Worm (Caenorhabditis elegans) whole organism, L3 larva: ENCODE data around the gene grk-2.

Experiments used
- ceh-16 ChIP-seq: sonication (generic microtip); optimal IDR thresholded peaks from 2 replicates; lab custom pipeline; 2017; ENCODE audit warnings: missing biosample characterization, missing genetic modification characterization
- ceh-82 ChIP-seq: fragments of 150-350 bp; optimal IDR thresholded peaks from 2 replicates; lab custom pipeline; 2014; ENCODE audit warnings: missing biosample characterization, missing genetic modification characterization
- ceh-9 ChIP-seq: sonication (generic microtip); optimal IDR thresholded peaks from 2 replicates; lab custom pipeline; 2018; ENCODE audit warnings: missing biosample characterization, missing genetic modification characterization
- egl-27 ChIP-seq: sonication (generic microtip); optimal IDR thresholded peaks from 4 replicates; lab custom pipeline; 2017; ENCODE audit warnings: missing biosample characterization, missing genetic modification reagents, missing genetic modification characterization
- elt-1 ChIP-seq: fragments of 150-350 bp; optimal IDR thresholded peaks from 2 replicates; lab custom pipeline; 2014; ENCODE audit warnings: missing biosample characterization, missing genetic modification characterization
- lsy-12 ChIP-seq: sonication (generic microtip); optimal IDR thresholded peaks from 2 replicates; lab custom pipeline; 2016; ENCODE audit warnings: mild to moderate bottlenecking, missing genetic modification characterization, missing compliant biosample characterization
- nhr-12 ChIP-seq: fragments of 150-350 bp; optimal IDR thresholded peaks from 2 replicates; lab custom pipeline; 2014; ENCODE audit warnings: missing biosample characterization, missing genetic modification characterization
- nhr-237 ChIP-seq: fragments of 150-350 bp; optimal IDR thresholded peaks from 2 replicates; lab custom pipeline; 2014; ENCODE audit warnings: missing biosample characterization, missing genetic modification characterization
- nhr-25 ChIP-seq: sonication (generic microtip); optimal IDR thresholded peaks from 2 replicates; lab custom pipeline; 2017; ENCODE audit warnings: missing biosample characterization, missing genetic modification characterization
- sea-2 ChIP-seq: fragments of 150-350 bp; sonication (generic microtip); optimal IDR thresholded peaks from 4 replicates; lab custom pipeline; 2014; ENCODE audit warnings: missing biosample characterization, missing genetic modification reagents, missing genetic modification characterization
- unc-39 ChIP-seq: sonication (generic microtip); optimal IDR thresholded peaks from 4 replicates; lab custom pipeline; 2017; ENCODE audit warnings: missing biosample characterization, missing genetic modification characterization
- unc-62 ChIP-seq: fragments of 150-350 bp; sonication (generic microtip); optimal IDR thresholded peaks from 4 replicates; lab custom pipeline; 2014; ENCODE audit warnings: missing biosample characterization, missing genetic modification reagents, missing genetic modification characterization

DNA sequence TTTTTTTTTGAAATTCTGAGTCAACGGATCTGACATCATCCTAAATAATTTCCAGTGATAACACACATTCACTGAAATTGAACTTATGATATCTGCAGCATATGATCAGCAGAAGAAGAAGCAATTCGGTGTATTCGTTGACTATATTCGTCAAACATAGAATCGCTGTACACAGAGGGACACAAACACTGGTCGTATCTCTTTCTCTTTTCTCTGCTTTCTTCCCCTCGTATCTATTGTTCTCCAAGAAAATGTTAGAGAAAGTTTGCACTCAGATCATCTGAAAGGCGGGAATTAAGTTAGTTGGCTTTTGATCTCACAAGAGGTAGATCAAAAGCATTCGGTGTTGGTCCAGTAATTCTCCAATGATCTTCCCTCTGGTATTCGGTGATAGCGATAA lies 25.4 kb upstream of the grk-2 start:
- TF ChIP-seq nhr-12 (tag; lab: Kevin White, UChicago) (no peak), elt-1 (no peak), ceh-16 (tag; lab: Kevin White, UChicago) (no peak), lsy-12 (no peak), nhr-237 (tag; lab: Kevin White, UChicago) (no peak), ceh-9 (tag; lab: Kevin White, UChicago) (no peak), unc-39 (no peak), egl-27 (no peak), ceh-82 (tag; lab: Kevin White, UChicago) (no peak), nhr-25 (peak; percentile 57), unc-62 (GFP tag; lab: Kevin White, UChicago) (no peak), sea-2 (GFP tag; lab: Kevin White, UChicago) (no peak)
